Worm (Caenorhabditis elegans): ENCODE measurements around the gene F11C1.4.

The F11C1.4 gene

ce11 chrX:13009645-13010044, 32.8 kb downstream of the F11C1.4 start:
- peak; percentile 22 for TF ChIP-seq ceh-31 (tag; optimal IDR thresholded peaks at IDR 0.05)
- TF ChIP-seq ceh-30 (tag; optimal IDR thresholded peaks at IDR 0.05): no peak

- TF ChIP-seq tbx-2 (tag; optimal IDR thresholded peaks at IDR 0.05) (peak; percentile 64), rnt-1 (tag; optimal IDR thresholded peaks at IDR 0.05) (peak; percentile 6), unc-55 (GFP tag; optimal IDR thresholded peaks at IDR 0.05) (peak; percentile 2), unc-42 (tag; optimal IDR thresholded peaks at IDR 0.05) (no peak)
Observed at ce11 chrX:13011897-13012296, 35.0 kb downstream of the F11C1.4 start.

- TF ChIP-seq C38D4.7 (GFP tag; optimal IDR thresholded peaks at IDR 0.05): no peak
- TF ChIP-seq K09A11.1 (tag; optimal IDR thresholded peaks at IDR 0.05; ENCODE audit: insufficient read depth): no peak
- TF ChIP-seq zip-5 (tag; optimal IDR thresholded peaks at IDR 0.05): no peak
- TF ChIP-seq elt-2 (tag; optimal IDR thresholded peaks at IDR 0.05): no peak
- no peak for TF ChIP-seq T23F11.4 (GFP tag; optimal IDR thresholded peaks at IDR 0.05)
- TF ChIP-seq madf-2 (tag; optimal IDR thresholded peaks at IDR 0.05): no peak
- no peak for TF ChIP-seq dmd-4 (tag; optimal IDR thresholded peaks at IDR 0.05; ENCODE audit: borderline replicate concordance)
- no peak for TF ChIP-seq hlh-30 (tag; optimal IDR thresholded peaks at IDR 0.05; ENCODE audit: insufficient read depth)
Observed at ce11 chrX:13014341-13014740, 37.5 kb downstream of the F11C1.4 start.

ce11 chrX:13016290-13016689, 39.4 kb downstream of the F11C1.4 start:
- TF ChIP-seq nhr-232 (tag; optimal IDR thresholded peaks at IDR 0.05) (no peak), hlh-15 (tag; optimal IDR thresholded peaks at IDR 0.05) (no peak), ceh-2 (tag; optimal IDR thresholded peaks at IDR 0.05) (no peak), lin-11 (tag; optimal IDR thresholded peaks at IDR 0.05) (no peak), ceh-6 (GFP tag; optimal IDR thresholded peaks at IDR 0.05) (no peak), rnt-1 (tag; optimal IDR thresholded peaks at IDR 0.05) (no peak), fkh-10 (GFP tag; optimal IDR thresholded peaks at IDR 0.05) (no peak), sox-2 (GFP tag; IDR thresholded peaks at IDR 0.05) (no peak), ceh-31 (tag; optimal IDR thresholded peaks at IDR 0.05) (no peak)

ce11 chrX:13021446-13021845, 44.6 kb downstream of the F11C1.4 start:
- TF ChIP-seq ref-2 (tag; optimal IDR thresholded peaks at IDR 0.05): no peak
- peak; percentile 66 for TF ChIP-seq unc-42 (tag; optimal IDR thresholded peaks at IDR 0.05)
